Fruit fly (Drosophila melanogaster) whole organism, prepupa: Measurements from ENCODE around the gene CG31301.
A peak's percentile ranks its signal among the peaks of the same experiment; 100 is the strongest.

Source experiments
- Blimp-1 ChIP-seq: fragments of 200-800 bp; sonication (Bioruptor generic); optimal IDR thresholded peaks from 3 replicates; lab custom pipeline; 2017; ENCODE audit warnings: missing biosample characterization, missing genetic modification characterization, mild to moderate bottlenecking, moderate library complexity, missing genetic modification reagents
- CG16779 ChIP-seq: fragments of 200-800 bp; sonication (Bioruptor generic); optimal IDR thresholded peaks from 3 replicates; lab custom pipeline; 2017; ENCODE audit warnings: missing biosample characterization, mild to moderate bottlenecking, missing genetic modification characterization
- CG3919 ChIP-seq: fragments of 200-800 bp; sonication (Bioruptor generic); optimal IDR thresholded peaks from 3 replicates; lab custom pipeline; 2016; ENCODE audit warnings: missing biosample characterization, missing genetic modification characterization
- acj6 ChIP-seq: fragments of 200-800 bp; sonication (Bioruptor generic); optimal IDR thresholded peaks from 3 replicates; lab custom pipeline; 2016; ENCODE audit warnings: missing biosample characterization, missing genetic modification characterization
- dsx ChIP-seq: fragments of 200-800 bp; optimal IDR thresholded peaks from 3 replicates; lab custom pipeline; 2019; ENCODE audit warnings: missing biosample characterization, mild to moderate bottlenecking, missing genetic modification characterization, moderate library complexity; ENCODE audit not compliant: poor library complexity, severe bottlenecking

DNA sequence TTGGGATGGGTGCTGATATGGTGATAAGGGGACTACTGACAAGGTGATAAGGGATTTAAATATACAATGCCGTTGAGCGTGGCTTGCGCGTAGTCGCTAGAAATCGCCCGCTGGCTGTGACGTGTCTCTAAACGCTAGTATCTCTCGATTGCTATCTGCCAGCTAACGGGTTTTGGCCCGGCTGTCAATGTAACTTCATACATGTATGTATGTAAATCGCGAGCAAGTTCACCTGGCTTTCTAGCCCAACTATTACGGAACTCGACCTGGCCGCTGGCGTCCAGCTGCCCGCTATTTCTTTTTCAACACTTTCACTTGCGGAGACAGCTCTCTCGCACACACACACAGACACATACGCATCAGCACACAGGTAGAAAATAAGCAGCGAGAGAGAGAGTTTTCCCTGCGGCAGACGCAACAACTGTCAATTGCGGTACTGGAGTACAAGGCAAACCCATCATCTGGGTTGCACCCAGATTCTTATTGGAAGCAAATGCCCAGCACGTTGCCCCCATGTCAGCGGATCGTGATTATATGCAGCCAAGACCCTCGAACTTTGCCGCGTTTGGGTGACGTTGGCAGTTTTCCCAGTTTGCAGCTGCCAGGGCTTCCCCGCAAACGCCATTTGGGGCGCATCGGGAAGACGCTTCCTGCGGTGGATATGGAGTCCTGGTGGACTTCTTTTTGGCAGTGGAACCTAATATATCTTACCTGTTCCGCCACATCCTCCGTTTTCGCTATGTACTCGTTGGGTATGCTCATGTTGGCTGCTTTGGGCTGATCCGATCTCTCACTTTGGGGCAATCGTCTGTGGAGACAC lies 597 bp upstream of the CG31301 start:
- TF ChIP-seq Blimp-1 (GFP tag; lab: Kevin White, UChicago) (peak; percentile 92), dsx (GFP tag; lab: Kevin White, UChicago) (no peak), acj6 (GFP tag; lab: Kevin White, UChicago) (no peak), CG16779 (tag; lab: Kevin White, UChicago) (no peak), CG3919 (GFP tag; lab: Kevin White, UChicago) (no peak)
